Worm (Caenorhabditis elegans): ENCODE measurements around the gene dmd-6.

The dmd-6 gene

DNA sequence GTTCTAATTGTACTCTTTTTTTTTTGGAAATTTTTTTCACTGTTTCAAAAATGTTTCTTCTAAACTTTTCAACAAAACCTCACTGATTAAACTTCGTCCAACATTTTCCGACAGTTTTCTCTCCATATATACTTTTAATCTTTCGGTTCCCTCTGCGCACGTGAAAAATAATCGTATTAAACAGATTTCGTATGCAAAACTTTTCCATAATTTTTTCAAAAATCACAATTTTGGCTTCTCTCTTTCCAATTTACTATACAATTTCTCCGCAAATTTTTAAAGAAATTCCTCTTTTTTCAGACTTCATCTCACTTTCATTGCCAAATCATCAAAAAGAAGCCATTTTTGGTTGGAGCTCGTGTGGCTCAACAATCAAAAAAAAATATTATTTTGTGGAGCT lies at the start of gene dmd-6:
Gene dmd-6 (plus strand): TSS at position 301 of the 400 bp plus-strand sequence.
- TF ChIP-seq unc-62 (GFP tag; optimal IDR thresholded peaks at IDR 0.05) = no peak

DNA sequence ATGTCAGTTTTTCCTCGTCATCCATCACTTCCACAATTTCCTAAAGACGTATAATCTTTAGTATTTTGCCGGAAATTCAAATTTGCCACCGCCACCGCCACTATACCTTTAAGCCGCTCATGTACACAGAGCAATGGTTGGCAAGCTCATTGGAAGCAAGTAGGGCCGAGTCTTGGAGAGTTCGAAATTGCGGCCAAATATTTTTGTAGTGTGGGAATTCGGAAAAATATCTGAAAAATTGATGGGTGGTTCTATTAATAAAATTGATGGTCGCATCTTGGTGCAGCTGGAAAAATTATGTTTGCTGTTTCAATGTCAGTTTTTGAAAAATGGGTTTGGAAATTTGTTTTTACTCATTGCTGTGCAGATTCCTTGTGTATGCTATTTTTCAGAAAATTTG lies 44.8 kb upstream of the dmd-6 start:
- no peak for TF ChIP-seq unc-62 (GFP tag; optimal IDR thresholded peaks at IDR 0.05)

DNA sequence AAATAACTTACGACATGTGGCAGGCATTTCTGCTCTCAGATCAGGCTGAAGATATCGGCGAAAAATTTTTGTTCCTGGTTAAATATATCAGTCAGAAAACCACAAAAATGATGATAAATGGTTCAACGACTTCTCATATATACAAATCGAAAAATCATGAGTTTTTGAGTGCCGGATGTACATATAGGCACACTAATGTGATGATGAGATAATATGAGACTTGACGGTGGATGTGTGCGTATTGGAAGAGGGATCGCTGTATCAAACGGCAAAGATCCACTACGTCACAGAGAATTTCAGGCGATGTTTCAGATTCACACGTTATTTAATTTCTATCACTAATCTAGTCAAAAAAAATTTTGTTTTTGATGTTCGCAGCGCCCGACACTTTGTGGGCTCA lies 43.8 kb upstream of the dmd-6 start, which contains the start of gene glb-34:
Gene glb-34 (minus strand): TSS at position 101 of the 400 bp plus-strand sequence.
- TF ChIP-seq unc-62 (GFP tag; optimal IDR thresholded peaks at IDR 0.05) = no peak

DNA sequence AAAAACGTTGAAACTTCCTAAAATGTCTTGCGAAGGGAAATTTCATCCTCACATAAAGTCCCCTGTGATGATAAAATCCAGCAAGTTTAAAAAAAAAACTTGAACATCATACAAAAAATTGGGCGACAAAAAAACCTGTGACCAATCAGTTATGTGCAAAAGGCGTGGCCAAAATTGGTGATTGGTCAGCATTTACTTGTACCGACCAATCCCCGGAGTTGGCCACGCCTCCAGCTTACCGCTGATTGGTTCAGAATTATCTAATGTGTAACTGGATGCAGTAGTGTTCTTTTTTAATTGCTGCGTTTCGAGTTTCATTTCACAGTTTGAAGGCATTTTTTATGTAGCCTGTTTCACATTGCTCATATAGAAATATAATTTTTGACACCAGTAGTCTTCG lies 43.3 kb upstream of the dmd-6 start:
- no peak for TF ChIP-seq unc-62 (GFP tag; optimal IDR thresholded peaks at IDR 0.05)

DNA sequence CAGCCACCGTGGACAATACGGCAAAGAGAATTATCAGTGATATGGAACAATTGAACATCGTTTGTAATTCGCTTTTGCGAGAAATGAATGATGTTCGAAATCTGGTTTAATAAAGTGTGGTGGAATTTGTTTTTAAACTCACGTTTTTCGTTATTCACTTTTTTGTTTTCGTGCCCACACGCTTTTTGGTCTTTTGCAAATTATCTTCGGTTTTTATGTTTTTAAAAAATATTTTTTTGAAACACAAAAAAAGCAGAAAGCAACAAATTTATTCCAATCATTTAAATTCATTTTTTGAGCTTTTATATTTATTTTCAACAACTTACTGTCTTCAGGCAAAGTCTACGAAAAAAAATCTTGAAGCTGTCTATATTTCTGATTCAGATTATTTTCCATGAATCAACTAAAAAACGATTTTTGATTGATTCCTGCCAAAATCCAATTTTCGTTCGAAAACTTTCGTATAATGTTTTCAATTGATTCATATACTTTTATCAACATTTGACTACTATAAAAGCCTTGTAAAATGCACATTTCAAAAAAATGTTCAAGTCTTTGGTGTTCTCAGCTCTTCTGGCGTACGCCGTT lies 42.0 kb upstream of the dmd-6 start, which contains the start of the genes Y57G11B.3 and Y57G11B.5:
Gene Y57G11B.3 (minus strand): TSS at position 101 of the 588 bp plus-strand sequence.
Gene Y57G11B.5 (plus strand): TSS at position 538 of the 588 bp plus-strand sequence.
- TF ChIP-seq unc-62 (GFP tag; optimal IDR thresholded peaks at IDR 0.05) = no peak

DNA sequence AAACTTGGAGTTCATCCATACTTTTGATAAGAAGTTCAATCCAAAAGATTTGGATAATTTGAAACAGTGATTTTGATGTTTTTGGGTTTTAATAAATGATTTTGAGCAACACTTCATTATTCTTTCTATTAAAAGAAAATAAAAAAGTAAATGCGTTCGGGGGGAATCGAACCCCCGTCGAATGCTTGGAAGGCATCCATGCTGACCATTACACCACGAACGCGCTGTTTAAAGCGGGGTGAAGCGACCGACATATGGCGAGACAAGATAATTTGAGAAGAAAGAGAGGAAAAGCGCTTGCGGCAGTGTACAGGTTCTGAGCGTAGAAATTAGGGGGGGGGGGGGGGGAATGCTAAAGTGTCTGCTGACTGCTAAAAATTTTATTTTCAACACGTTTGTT lies 39.9 kb upstream of the dmd-6 start:
- TF ChIP-seq unc-62 (GFP tag; optimal IDR thresholded peaks at IDR 0.05) = no peak

DNA sequence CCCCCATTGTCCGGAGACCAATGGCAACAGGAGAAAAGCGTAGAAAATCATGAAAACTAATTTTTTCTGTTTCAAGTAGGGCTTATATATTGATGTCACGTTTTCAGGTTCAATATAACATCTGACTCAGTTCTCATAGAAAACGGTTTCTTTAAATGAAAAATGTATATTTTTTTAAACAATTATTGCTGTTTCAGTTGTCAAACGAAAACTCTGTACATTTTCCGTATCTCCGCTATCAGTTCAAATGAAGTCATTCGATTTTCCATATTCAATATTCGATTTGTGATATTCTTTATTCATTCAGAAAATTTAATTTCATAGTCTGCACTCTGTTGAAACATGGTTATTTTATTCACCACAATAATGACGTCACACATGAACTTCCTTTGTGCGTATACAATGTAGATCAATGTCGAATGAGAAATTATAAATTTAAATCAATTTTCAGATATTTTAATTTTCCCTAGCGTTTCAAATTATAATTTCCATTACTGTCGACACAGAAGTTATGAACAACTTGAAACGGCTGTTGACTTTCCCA lies 37.7 kb upstream of the dmd-6 start, which contains the start of gene Y57G11B.8:
Gene Y57G11B.8 (minus strand): TSS at position 51 of the 544 bp plus-strand sequence.
- TF ChIP-seq unc-62 (GFP tag; optimal IDR thresholded peaks at IDR 0.05) = no peak

DNA sequence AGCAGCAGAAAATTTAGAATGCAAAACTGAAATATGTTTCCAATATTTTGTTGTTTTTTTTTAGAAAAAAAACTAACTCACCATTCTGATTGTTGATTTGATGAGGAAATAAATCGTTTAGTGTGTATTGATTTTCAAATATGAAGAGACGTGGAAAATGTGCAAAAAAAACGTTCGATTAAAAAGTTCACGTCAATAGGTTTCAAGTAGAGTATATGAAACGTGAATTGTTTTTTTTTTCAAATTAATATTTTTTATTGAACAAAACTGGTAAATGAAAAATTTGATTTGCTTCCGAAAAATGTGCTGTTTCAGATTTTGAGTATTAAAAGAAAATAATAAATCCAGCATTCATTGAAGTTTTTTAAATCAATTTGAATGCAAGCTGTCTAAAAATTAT lies 35.5 kb upstream of the dmd-6 start, which contains the start of gene irld-18:
Gene irld-18 (minus strand): TSS at position 101 of the 400 bp plus-strand sequence.
- TF ChIP-seq unc-62 (GFP tag; optimal IDR thresholded peaks at IDR 0.05) = no peak

DNA sequence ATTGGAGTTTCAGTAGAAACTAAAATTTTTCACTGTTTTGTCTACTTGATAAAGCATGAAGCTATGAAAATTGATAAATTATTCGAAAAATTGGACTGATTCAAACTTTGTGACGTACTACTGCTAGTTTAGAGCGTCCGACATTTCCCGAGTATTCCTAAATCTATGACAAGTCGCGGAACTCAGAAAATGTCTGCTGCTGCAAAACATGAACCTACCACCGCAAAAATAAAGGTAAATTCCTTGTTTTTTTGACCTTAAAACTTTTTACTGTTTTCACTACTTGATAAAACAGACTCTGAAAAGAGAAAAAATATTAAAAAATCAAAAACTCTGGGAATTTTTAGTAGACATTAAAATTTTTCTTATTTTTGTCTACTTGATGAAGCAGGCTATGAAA lies 29.6 kb upstream of the dmd-6 start:
- no peak for TF ChIP-seq unc-62 (GFP tag; optimal IDR thresholded peaks at IDR 0.05)

DNA sequence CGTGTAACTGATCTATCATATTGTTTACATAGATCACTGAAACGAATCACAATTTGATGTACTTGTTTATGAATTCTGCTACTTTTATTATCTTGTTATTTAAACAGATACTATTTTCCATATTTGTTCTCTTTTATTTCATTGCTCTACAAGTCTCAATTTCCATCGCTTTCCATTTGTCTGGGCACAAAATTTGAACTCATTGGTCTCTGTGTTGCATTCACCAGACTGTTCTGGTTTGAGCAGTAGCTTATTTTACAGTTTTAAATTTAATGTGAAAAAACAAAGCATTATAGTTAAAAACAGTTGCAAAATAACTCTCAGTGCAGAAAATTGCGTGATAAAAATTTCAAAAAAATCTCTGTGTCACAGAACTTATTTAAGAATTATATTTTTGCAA lies 28.8 kb upstream of the dmd-6 start:
- TF ChIP-seq unc-62 (GFP tag; optimal IDR thresholded peaks at IDR 0.05) = no peak

DNA sequence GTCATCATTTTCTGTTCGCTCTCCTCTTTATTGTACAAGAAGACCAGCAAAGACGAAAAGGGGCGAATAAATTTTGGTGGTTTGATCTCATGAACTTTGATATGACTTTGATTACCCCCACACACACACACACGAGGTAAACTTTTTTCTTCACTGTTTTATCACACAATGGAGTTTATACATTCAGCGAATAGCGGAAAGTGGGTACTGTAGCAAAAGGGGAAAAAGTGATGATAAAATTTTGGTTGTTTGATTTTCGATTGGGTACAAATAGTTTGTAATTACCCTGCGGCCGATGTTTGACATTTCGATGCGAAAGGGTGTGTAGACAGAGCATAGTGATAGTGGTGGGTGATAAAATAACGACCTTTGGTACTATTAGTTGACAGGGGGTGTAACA lies 22.2 kb upstream of the dmd-6 start:
- no peak for TF ChIP-seq unc-62 (GFP tag; optimal IDR thresholded peaks at IDR 0.05)

DNA sequence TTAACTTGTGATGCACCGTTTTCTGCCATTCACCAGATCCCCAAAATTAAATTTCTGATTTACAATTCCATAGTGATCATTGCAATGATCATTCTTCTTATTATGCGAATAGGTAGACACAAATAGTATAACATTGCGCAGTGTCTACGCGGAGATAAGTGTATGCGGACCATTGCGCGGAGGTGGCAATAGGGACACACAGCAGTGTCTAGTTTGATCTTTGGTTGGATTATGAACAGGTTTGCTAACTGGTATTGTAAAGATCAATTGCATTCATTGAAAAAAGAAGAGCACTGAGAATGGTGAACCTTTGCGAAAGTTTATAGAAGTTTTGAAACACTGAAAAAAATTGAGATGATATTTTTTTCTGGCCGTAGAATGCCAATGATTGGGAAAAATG lies 17.1 kb upstream of the dmd-6 start:
- no peak for TF ChIP-seq unc-62 (GFP tag; optimal IDR thresholded peaks at IDR 0.05)

DNA sequence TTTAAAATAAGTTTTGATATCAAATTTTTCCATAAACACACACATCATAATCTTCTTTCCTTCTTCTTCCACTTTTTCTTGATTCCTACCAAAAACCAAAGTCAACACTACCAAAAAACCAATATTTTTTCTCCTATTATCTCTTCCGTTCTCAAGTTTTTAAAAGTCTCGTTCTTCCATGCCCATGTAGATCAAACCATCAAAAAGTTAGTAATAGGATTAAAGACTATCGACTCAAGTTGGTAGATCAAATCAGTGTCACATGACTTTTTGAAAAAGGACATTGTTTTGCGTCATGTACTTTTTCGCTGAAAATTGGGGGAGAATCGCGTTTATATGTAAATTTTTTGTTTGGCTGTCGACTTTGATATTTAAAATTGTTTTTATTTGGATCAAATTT lies 13.4 kb upstream of the dmd-6 start:
- TF ChIP-seq unc-62 (GFP tag; optimal IDR thresholded peaks at IDR 0.05) = no peak

DNA sequence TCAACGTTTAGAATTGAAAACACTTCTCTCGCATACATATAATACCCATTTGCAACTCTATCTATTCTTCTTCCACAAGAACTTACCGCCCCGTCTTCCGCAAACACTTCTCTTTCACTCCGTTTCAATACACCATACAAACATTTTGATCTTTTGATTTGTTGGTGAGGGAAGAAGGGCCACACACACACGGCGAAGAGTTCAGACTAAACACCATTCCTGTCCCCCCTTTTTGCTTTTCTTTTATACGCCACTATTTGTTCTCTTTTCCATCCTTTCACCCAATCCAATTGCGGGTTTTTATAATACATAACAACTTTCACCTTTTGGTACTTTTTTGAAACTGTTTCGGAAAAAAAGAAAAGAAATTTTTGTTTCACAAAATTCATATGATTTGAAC lies 11.3 kb upstream of the dmd-6 start:
- TF ChIP-seq unc-62 (GFP tag; optimal IDR thresholded peaks at IDR 0.05) = no peak

DNA sequence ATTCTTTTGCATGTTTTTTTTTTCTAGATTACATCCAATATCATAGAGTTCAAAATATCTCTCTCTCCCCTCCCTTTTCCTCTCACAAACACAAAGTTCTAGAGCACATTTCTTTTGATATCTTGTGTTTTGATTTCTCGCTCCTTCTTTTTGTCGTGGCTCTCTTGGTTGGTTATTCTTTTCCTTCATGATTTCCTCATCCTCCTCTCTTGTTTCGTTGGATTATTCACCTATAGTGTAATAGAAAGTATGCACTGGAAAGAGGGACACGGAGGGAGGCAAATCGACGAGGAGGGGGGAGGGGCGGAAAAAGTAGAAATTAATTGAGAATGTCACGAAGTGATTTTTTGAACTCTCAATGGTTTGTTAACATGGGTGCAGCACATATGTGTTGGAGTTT lies 9.9 kb upstream of the dmd-6 start:
- no peak for TF ChIP-seq unc-62 (GFP tag; optimal IDR thresholded peaks at IDR 0.05)

DNA sequence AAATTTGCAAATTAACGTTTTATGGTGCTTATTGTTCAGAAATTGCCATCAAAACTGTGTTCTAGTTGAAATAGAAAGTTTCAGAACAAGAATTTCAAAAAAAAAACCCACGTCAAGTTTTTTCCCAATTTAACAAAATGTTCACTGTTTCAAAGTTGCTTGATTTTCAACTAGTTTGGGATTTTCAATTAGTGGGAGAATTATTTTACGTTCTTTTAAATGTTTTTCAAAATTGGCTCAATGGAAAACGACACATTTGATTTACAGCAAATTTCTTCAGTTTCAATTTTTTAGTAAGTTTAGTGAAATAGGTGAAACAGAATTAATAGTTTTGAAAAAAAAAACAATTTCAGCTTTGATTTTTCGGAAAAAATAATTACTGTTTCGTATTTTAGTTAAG lies 7.8 kb upstream of the dmd-6 start:
- TF ChIP-seq unc-62 (GFP tag; optimal IDR thresholded peaks at IDR 0.05) = no peak

DNA sequence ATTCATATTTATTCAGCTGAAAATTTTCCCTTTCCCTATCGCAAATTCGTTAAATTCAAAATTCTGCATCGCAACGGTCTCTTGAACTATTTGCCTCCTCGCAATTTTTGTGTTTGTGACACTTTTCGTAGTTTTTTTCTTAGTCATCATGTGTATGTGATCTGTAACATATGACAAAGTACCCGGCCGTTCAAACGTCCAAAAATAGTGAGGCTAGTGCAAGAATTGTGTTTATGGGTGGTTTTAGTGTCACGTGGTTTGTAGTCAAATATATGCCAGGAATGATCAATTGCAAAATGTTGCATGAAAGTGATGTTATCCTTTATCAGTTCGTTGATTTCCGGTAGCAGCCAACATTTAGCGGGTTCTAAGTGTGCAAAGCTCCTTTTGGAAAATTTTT lies 6.6 kb upstream of the dmd-6 start:
- no peak for TF ChIP-seq unc-62 (GFP tag; optimal IDR thresholded peaks at IDR 0.05)

Data from whole organism, dauer.